ENCODE assay signal across 5 worm cellular contexts in the genomic region with DNA sequence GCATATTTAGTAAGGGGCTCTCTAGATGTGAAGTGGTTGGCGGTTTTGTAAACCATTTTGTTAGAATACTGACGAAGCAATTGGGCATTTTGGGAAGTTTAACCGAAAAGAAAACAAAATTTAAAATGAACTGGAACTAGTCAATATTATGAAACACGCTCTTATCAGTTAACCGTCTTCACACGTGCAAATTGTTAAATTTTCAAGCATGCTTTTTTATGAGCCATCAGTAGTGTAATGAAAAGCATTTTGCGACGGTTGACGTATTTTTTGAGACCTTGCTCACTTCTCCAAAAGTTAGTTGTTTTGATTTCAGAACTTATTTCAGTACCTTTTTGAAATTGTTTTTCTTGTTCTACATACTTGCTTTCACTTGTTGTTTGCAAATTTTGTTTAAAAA.
TF ChIP-seq lines count a peak whose summit lies in the region.

A gene (minus strand): TSS at position 138 of the 400 bp plus-strand sequence.

TF ChIP-seq in whole organism, L1 larva, 84 proteins besides CTCF, POLR2A, EP300 and RAD21:
- TF ChIP-seq grh-1 (GFP tag; IDR thresholded peaks at IDR 0.05; lab: Robert Waterston, UW) (no peak), nhr-28 (tag; optimal IDR thresholded peaks at IDR 0.05; lab: Kevin White, UChicago) (no peak), ama-1 (optimal IDR thresholded peaks at IDR 0.05; lab: Kevin White, UChicago) (no peak), sup-37 (GFP tag; optimal IDR thresholded peaks at IDR 0.05; lab: Kevin White, UChicago) (no peak), efl-1 (optimal IDR thresholded peaks at IDR 0.05; lab: Kevin White, UChicago) (no peak), efl-1 (GFP tag; optimal IDR thresholded peaks at IDR 0.05 in 1 of 2; lab: Kevin White, UChicago) (peak in 1 of 2 experiments; percentile 51), egl-27 (tag; optimal IDR thresholded peaks at IDR 0.05; lab: Kevin White, UChicago) (no peak), xbp-1 (tag; optimal IDR thresholded peaks at IDR 0.05; lab: Kevin White, UChicago) (no peak), mef-2 (tag; optimal IDR thresholded peaks at IDR 0.05; lab: Kevin White, UChicago) (no peak), Y116A8C.19 (tag; optimal IDR thresholded peaks at IDR 0.05; lab: Kevin White, UChicago; ENCODE audit: borderline replicate concordance) (no peak), elt-2 (tag; optimal IDR thresholded peaks at IDR 0.05; lab: Kevin White, UChicago) (peak; percentile 5), F16B12.6 (tag; optimal IDR thresholded peaks at IDR 0.05; lab: Kevin White, UChicago) (no peak)

TF ChIP-seq in whole organism, L2 larva, 48 proteins besides CTCF, POLR2A, EP300 and RAD21:
- no peak for TF ChIP-seq C34F6.9 (tag; optimal IDR thresholded peaks at IDR 0.05; lab: Kevin White, UChicago)
- TF ChIP-seq lin-13 (GFP tag; optimal IDR thresholded peaks at IDR 0.05; lab: Kevin White, UChicago), result no peak
- TF ChIP-seq ztf-11 (tag; optimal IDR thresholded peaks at IDR 0.05; lab: Kevin White, UChicago), result no peak
- no peak for TF ChIP-seq mdl-1 (tag; optimal IDR thresholded peaks at IDR 0.05; lab: Kevin White, UChicago)
- TF ChIP-seq fos-1 (tag; optimal IDR thresholded peaks at IDR 0.05; lab: Kevin White, UChicago), result peak; percentile 52
- no peak for TF ChIP-seq sem-4 (tag; optimal IDR thresholded peaks at IDR 0.05; lab: Kevin White, UChicago)
- TF ChIP-seq skn-1 (tag; optimal IDR thresholded peaks at IDR 0.05; lab: Kevin White, UChicago), result no peak
- no peak for TF ChIP-seq R02D3.7 (tag; optimal IDR thresholded peaks at IDR 0.05; lab: Kevin White, UChicago)

TF ChIP-seq in whole organism, L3 larva, 47 proteins besides CTCF, POLR2A, EP300 and RAD21:
- TF ChIP-seq unc-39 (tag; optimal IDR thresholded peaks at IDR 0.05; lab: Kevin White, UChicago), result no peak
- peak; percentile 38 for TF ChIP-seq elt-2 (tag; optimal IDR thresholded peaks at IDR 0.05; lab: Kevin White, UChicago)

TF ChIP-seq in whole organism, L4 larva, 104 proteins besides CTCF, POLR2A, EP300 and RAD21 (continues in another document):
- TF ChIP-seq skn-1 (tag; optimal IDR thresholded peaks at IDR 0.05; lab: Kevin White, UChicago) (no peak), zag-1 (tag; optimal IDR thresholded peaks at IDR 0.05; lab: Kevin White, UChicago) (no peak), D1046.2 (GFP tag; IDR thresholded peaks at IDR 0.05; lab: Robert Waterston, UW) (no peak), daf-12 (tag; optimal IDR thresholded peaks at IDR 0.05; lab: Kevin White, UChicago) (no peak), F44E2.7 (GFP tag; IDR thresholded peaks at IDR 0.05; lab: Robert Waterston, UW) (no peak), dmd-6 (GFP tag; IDR thresholded peaks at IDR 0.05; lab: Robert Waterston, UW) (no peak), lin-1 (GFP tag; IDR thresholded peaks at IDR 0.05; lab: Robert Waterston, UW) (no peak), php-3 (GFP tag; IDR thresholded peaks at IDR 0.05; lab: Robert Waterston, UW) (0 out of 2 replicates have a peak, but pooled peaks have one; percentile 48), daf-16 (GFP tag; optimal IDR thresholded peaks at IDR 0.05; lab: Kevin White, UChicago) (no peak), daf-16 (tag; optimal IDR thresholded peaks at IDR 0.05; lab: Kevin White, UChicago) (peak; percentile 29), fkh-10 (GFP tag; optimal IDR thresholded peaks at IDR 0.05; lab: Kevin White, UChicago) (no peak), snpc-1.2 (GFP tag; IDR thresholded peaks at IDR 0.05; lab: Robert Waterston, UW) (no peak), zfp-2 (tag; optimal IDR thresholded peaks at IDR 0.05; lab: Kevin White, UChicago) (no peak), R02D3.7 (tag; optimal IDR thresholded peaks at IDR 0.05; lab: Kevin White, UChicago) (no peak), mdl-1 (tag; optimal IDR thresholded peaks at IDR 0.05; lab: Kevin White, UChicago) (peak in 1 of 2 experiments; percentile 31), unc-62 (GFP tag; optimal IDR thresholded peaks at IDR 0.05 in 1 of 2; lab: Kevin White, UChicago) (no peak), unc-62 (tag; optimal IDR thresholded peaks at IDR 0.05; lab: Kevin White, UChicago) (no peak), nhr-28 (tag; optimal IDR thresholded peaks at IDR 0.05; lab: Kevin White, UChicago) (peak; percentile 34), hif-1 (tag; optimal IDR thresholded peaks at IDR 0.05; lab: Kevin White, UChicago) (peak in 1 of 2 experiments; percentile 20), dve-1 (tag; optimal IDR thresholded peaks at IDR 0.05; lab: Kevin White, UChicago; ENCODE audit: insufficient read depth) (no peak), tra-1 (GFP tag; IDR thresholded peaks at IDR 0.05; lab: Robert Waterston, UW) (no peak), madf-5 (GFP tag; IDR thresholded peaks at IDR 0.05; lab: Robert Waterston, UW) (no peak), egl-43 (GFP tag; IDR thresholded peaks at IDR 0.05; lab: Robert Waterston, UW) (no peak), pha-4 (GFP tag; IDR thresholded peaks at IDR 0.05; lab: Robert Waterston, UW) (no peak), pha-4 (tag; optimal IDR thresholded peaks at IDR 0.05; lab: Kevin White, UChicago) (no peak), mxl-3 (GFP tag; optimal IDR thresholded peaks at IDR 0.05; lab: Kevin White, UChicago) (peak; percentile 30), spr-3 (GFP tag; optimal IDR thresholded peaks at IDR 0.05; lab: Kevin White, UChicago) (no peak), dmd-9 (GFP tag; IDR thresholded peaks at IDR 0.05; lab: Robert Waterston, UW) (no peak), daf-19 (GFP tag; conservative IDR thresholded peaks at IDR 0.05; lab: Robert Waterston, UW) (no peak), ceh-32 (tag; optimal IDR thresholded peaks at IDR 0.05; lab: Kevin White, UChicago; ENCODE audit: poor library complexity) (no peak), pqm-1 (tag; optimal IDR thresholded peaks at IDR 0.05; lab: Kevin White, UChicago) (peak; percentile 64), Y5F2A.4 (GFP tag; optimal IDR thresholded peaks at IDR 0.05; lab: Kevin White, UChicago) (no peak), lim-7 (GFP tag; IDR thresholded peaks at IDR 0.05; lab: Robert Waterston, UW) (no peak), T20F7.1 (GFP tag; optimal IDR thresholded peaks at IDR 0.05; lab: Kevin White, UChicago) (no peak), aly-2 (tag; optimal IDR thresholded peaks at IDR 0.05; lab: Kevin White, UChicago) (no peak)

TF ChIP-seq in whole organism, young adult, 124 proteins besides CTCF, POLR2A, EP300 and RAD21:
- TF ChIP-seq nhr-120 (GFP tag; IDR thresholded peaks at IDR 0.05; lab: Robert Waterston, UW) (no peak), nhr-80 (tag; optimal IDR thresholded peaks at IDR 0.05; lab: Kevin White, UChicago) (peak; percentile 15)
TF ChIP-seq in whole organism, young adult: peak in this region for 1.
